Worm (Caenorhabditis elegans) whole organism, early embryonic: ENCODE results near the gene nspc-9.

Experiments used
- ama-1 ChIP-seq: fragments of 150-350 bp; optimal IDR thresholded peaks from 2 replicates; lab custom pipeline; 2014
- ceh-13 ChIP-seq: fragments of 200-800 bp; sonication (Bioruptor generic); optimal IDR thresholded peaks from 2 replicates; lab custom pipeline; 2018; ENCODE audit warnings: mild to moderate bottlenecking, missing genetic modification characterization, missing compliant biosample characterization
- ets-7 ChIP-seq: sonication (generic microtip); optimal IDR thresholded peaks from 2 replicates; lab custom pipeline; 2016; ENCODE audit warnings: missing genotype, missing genetic modification characterization, missing compliant biosample characterization
- flt-1 ChIP-seq: fragments of 200-800 bp; sonication (Bioruptor generic); IDR thresholded peaks from 2 replicates; pipeline ENCODE4 v1.3.6; 2022; ENCODE audit warnings: missing genetic modification characterization, missing compliant biosample characterization
- hmbx-1 ChIP-seq: sonication (generic microtip); optimal IDR thresholded peaks from 2 replicates; lab custom pipeline; 2016; ENCODE audit warnings: mild to moderate bottlenecking, missing genetic modification characterization, missing compliant biosample characterization
- hmg-4 ChIP-seq: fragments of 200-800 bp; sonication (Bioruptor generic); optimal IDR thresholded peaks from 2 replicates; lab custom pipeline; 2018; ENCODE audit warnings: mild to moderate bottlenecking, missing genetic modification characterization, missing compliant biosample characterization
- hnd-1 ChIP-seq: sonication (generic microtip); optimal IDR thresholded peaks from 2 replicates; lab custom pipeline; 2016; ENCODE audit warnings: missing genetic modification characterization, missing compliant biosample characterization
- tra-4 ChIP-seq: sonication (generic microtip); optimal IDR thresholded peaks from 2 replicates; lab custom pipeline; 2017; ENCODE audit warnings: missing genetic modification characterization, missing compliant biosample characterization

DNA sequence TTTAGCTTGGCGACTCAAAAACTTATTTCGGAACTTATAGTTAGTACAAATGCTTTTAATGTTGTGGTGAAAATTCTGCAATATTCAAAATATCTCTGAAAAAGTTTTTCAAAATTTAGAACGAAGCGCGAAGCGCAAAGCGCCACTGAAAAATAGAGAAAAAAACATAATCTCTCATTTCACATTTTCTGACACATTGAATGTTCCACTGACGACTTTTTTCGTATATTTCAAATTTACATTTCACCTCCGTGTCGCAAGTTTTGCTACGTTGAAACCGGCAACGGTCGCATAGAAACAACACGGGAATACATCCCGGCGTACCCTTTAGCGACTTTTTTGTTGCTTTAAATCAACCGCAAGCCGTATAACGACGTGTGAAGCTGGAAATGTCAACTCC lies 5.2 kb upstream of the nspc-9 start, which contains the start of gene F42F12.14:
- TF ChIP-seq tra-4 (tag; lab: Kevin White, UChicago) (no peak), ama-1 (lab: Kevin White, UChicago) (no peak), flt-1 (GFP tag; lab: Robert Waterston, UW) (no peak), ets-7 (tag; lab: Kevin White, UChicago) (no peak), hmbx-1 (tag; lab: Kevin White, UChicago) (no peak), hnd-1 (tag; lab: Kevin White, UChicago) (no peak), hmg-4 (no peak), ceh-13 (GFP tag; lab: Kevin White, UChicago) (no peak)
